Worm (Caenorhabditis elegans): ENCODE measurements around the gene R07C12.1.

The R07C12.1 gene

ce11 chrIV:4164392-4164791 is 12.1 kb downstream of the R07C12.1 start, which contains the start of gene scrm-8:
Gene scrm-8 (plus strand): TSS chrIV:4164692.
- TF ChIP-seq pqm-1 (tag; optimal IDR thresholded peaks at IDR 0.05) (no peak), unc-55 (GFP tag; optimal IDR thresholded peaks at IDR 0.05) (no peak), K09A11.1 (tag; optimal IDR thresholded peaks at IDR 0.05; ENCODE audit: insufficient read depth) (no peak), zip-5 (tag; optimal IDR thresholded peaks at IDR 0.05) (no peak), ceh-45 (GFP tag; IDR thresholded peaks at IDR 0.05) (no peak), T23F11.4 (GFP tag; optimal IDR thresholded peaks at IDR 0.05) (no peak), odd-2 (tag; optimal IDR thresholded peaks at IDR 0.05) (no peak), eyg-1 (tag; optimal IDR thresholded peaks at IDR 0.05) (no peak), C08G9.2 (tag; optimal IDR thresholded peaks at IDR 0.05) (no peak), pax-1 (tag; optimal IDR thresholded peaks at IDR 0.05) (no peak), ceh-9 (tag; optimal IDR thresholded peaks at IDR 0.05) (no peak)

ce11 chrIV:4167296-4167695 is 15.0 kb downstream of the R07C12.1 start:
- TF ChIP-seq ceh-34 (tag; optimal IDR thresholded peaks at IDR 0.05) (no peak), eyg-1 (tag; optimal IDR thresholded peaks at IDR 0.05) (no peak), lin-11 (tag; optimal IDR thresholded peaks at IDR 0.05) (no peak)

- TF ChIP-seq dmd-4 (tag; optimal IDR thresholded peaks at IDR 0.05; ENCODE audit: borderline replicate concordance), result no peak
- TF ChIP-seq elt-2 (tag; optimal IDR thresholded peaks at IDR 0.05), result no peak
- TF ChIP-seq tbx-2 (tag; optimal IDR thresholded peaks at IDR 0.05), result peak; percentile 35
- no peak for TF ChIP-seq Y22D7AL.16 (tag; optimal IDR thresholded peaks at IDR 0.05)
- no peak for TF ChIP-seq sox-4 (tag; optimal IDR thresholded peaks at IDR 0.05)
- peak; percentile 36 for TF ChIP-seq ceh-2 (tag; optimal IDR thresholded peaks at IDR 0.05)
- TF ChIP-seq gmeb-2 (tag; optimal IDR thresholded peaks at IDR 0.05), result no peak
- no peak for TF ChIP-seq pha-2 (tag; optimal IDR thresholded peaks at IDR 0.05)
- TF ChIP-seq ttx-3 (tag; optimal IDR thresholded peaks at IDR 0.05), result no peak
- no peak for TF ChIP-seq C38D4.7 (GFP tag; optimal IDR thresholded peaks at IDR 0.05)
- peak; percentile 18 for TF ChIP-seq nfya-1 (tag; optimal IDR thresholded peaks at IDR 0.05)
- no peak for TF ChIP-seq zip-5 (tag; optimal IDR thresholded peaks at IDR 0.05)
- TF ChIP-seq unc-42 (tag; optimal IDR thresholded peaks at IDR 0.05), result peak; percentile 63
- TF ChIP-seq unc-55 (GFP tag; optimal IDR thresholded peaks at IDR 0.05), result no peak
- peak; percentile 57 for TF ChIP-seq ceh-31 (tag; optimal IDR thresholded peaks at IDR 0.05)
- TF ChIP-seq ceh-34 (tag; optimal IDR thresholded peaks at IDR 0.05), result no peak
- TF ChIP-seq ceh-30 (tag; optimal IDR thresholded peaks at IDR 0.05), result no peak
- TF ChIP-seq K02D7.2 (tag; optimal IDR thresholded peaks at IDR 0.05), result no peak
- no peak for TF ChIP-seq fkh-6 (tag; optimal IDR thresholded peaks at IDR 0.05)
- TF ChIP-seq C08G9.2 (tag; optimal IDR thresholded peaks at IDR 0.05), result peak; percentile 63
- TF ChIP-seq hlh-30 (tag; optimal IDR thresholded peaks at IDR 0.05; ENCODE audit: insufficient read depth), result no peak
- TF ChIP-seq pha-4 (tag; optimal IDR thresholded peaks at IDR 0.05), result no peak
- TF ChIP-seq ceh-14 (tag; optimal IDR thresholded peaks at IDR 0.05), result no peak
- peak; percentile 28 for TF ChIP-seq tbx-7 (tag; optimal IDR thresholded peaks at IDR 0.05)
- TF ChIP-seq mec-3 (tag; optimal IDR thresholded peaks at IDR 0.05; ENCODE audit: borderline replicate concordance), result no peak
- no peak for TF ChIP-seq pqm-1 (tag; optimal IDR thresholded peaks at IDR 0.05)
- TF ChIP-seq ztf-16 (tag; optimal IDR thresholded peaks at IDR 0.05), result no peak
- TF ChIP-seq nhr-11 (tag; optimal IDR thresholded peaks at IDR 0.05), result no peak
Observed at ce11 chrIV:4171531-4172163, 19.4 kb downstream of the R07C12.1 start, which contains the start of the genes K08D10.13 and rnp-2. Gene K08D10.13 (minus strand): TSS chrIV:4171581. Gene rnp-2 (plus strand): TSS chrIV:4172076.

ce11 chrIV:4172242-4172641 is 20.0 kb downstream of the R07C12.1 start:
- TF ChIP-seq pqm-1 (tag; optimal IDR thresholded peaks at IDR 0.05) (no peak), pag-3 (tag; optimal IDR thresholded peaks at IDR 0.05; ENCODE audit: borderline replicate concordance) (no peak), syd-9 (tag; optimal IDR thresholded peaks at IDR 0.05) (no peak), hlh-8 (tag; optimal IDR thresholded peaks at IDR 0.05) (no peak)

Measured in whole organism, late embryonic.